Fruit fly (Drosophila melanogaster) whole organism, wandering third instar larva: ENCODE data around the gene CG5708.
A peak's percentile ranks its signal among the peaks of the same experiment; 100 is the strongest.

Source experiments
- Abd-B ChIP-seq: fragments of >200 bp; optimal IDR thresholded peaks from 2 replicates; lab custom pipeline; 2017; ENCODE audit warnings: missing biosample characterization, missing genetic modification characterization
- CG32264 ChIP-seq: fragments of 200-800 bp; sonication (Bioruptor generic); optimal IDR thresholded peaks from 2 replicates; lab custom pipeline; 2016; ENCODE audit warnings: missing biosample characterization, missing genetic modification characterization
- CG9705 ChIP-seq: fragments of 200-800 bp; sonication (Bioruptor generic); optimal IDR thresholded peaks from 2 replicates; lab custom pipeline; 2018; ENCODE audit warnings: missing biosample characterization, mild to moderate bottlenecking, missing genetic modification characterization
- Dfd ChIP-seq: fragments of >200 bp; optimal IDR thresholded peaks from 2 replicates; lab custom pipeline; 2017; ENCODE audit warnings: missing biosample characterization, missing genetic modification characterization
- Dif ChIP-seq: fragments of 200-275, 200-300 bp; sonication (Bioruptor generic); optimal IDR thresholded peaks from 2 replicates; lab custom pipeline; 2018; ENCODE audit warnings: missing biosample characterization, missing genetic modification characterization; ENCODE audit not compliant: partially characterized antibody
- GATAd ChIP-seq: sonication (Bioruptor generic); optimal IDR thresholded peaks from 2 replicates; lab custom pipeline; 2016; ENCODE audit warnings: missing biosample characterization, missing genetic modification characterization
- HLH106 ChIP-seq: fragments of 200-800 bp; optimal IDR thresholded peaks from 3 replicates; lab custom pipeline; 2019; ENCODE audit warnings: missing biosample characterization, mild to moderate bottlenecking, missing genetic modification characterization, moderate library complexity
- Hnf4 ChIP-seq: fragments of 200-800 bp; sonication (Bioruptor generic); optimal IDR thresholded peaks from 2 replicates; lab custom pipeline; 2016; ENCODE audit warnings: missing biosample characterization, mild to moderate bottlenecking, missing genetic modification characterization
- Hr78 ChIP-seq: fragments of >200 bp; optimal IDR thresholded peaks from 2 replicates; lab custom pipeline; 2017; ENCODE audit warnings: missing biosample characterization, missing genetic modification characterization
- Hr83 ChIP-seq: fragments of 200-300 bp; sonication (Bioruptor generic); optimal IDR thresholded peaks from 2 replicates; lab custom pipeline; 2016; ENCODE audit warnings: missing biosample characterization, mild to moderate bottlenecking, missing genetic modification characterization, moderate library complexity; ENCODE audit not compliant: poor library complexity, severe bottlenecking
- Jra ChIP-seq: sonication (Bioruptor generic); optimal IDR thresholded peaks from 2 replicates; lab custom pipeline; 2016; ENCODE audit warnings: missing biosample characterization, missing genetic modification characterization
- Myc ChIP-seq: fragments of >200 bp; optimal IDR thresholded peaks from 2 replicates; lab custom pipeline; 2017
- OdsH ChIP-seq: fragments of 200-800 bp; sonication (Bioruptor generic); optimal IDR thresholded peaks from 2 replicates; lab custom pipeline; 2016; ENCODE audit warnings: missing biosample characterization, mild to moderate bottlenecking, missing genetic modification characterization
- Rel ChIP-seq, 2 experiments: fragments of 200-800 bp; sonication (Bioruptor generic) in 1 of 2; optimal IDR thresholded peaks; 2 replicates in 1 of 2; 3 replicates in 1 of 2; lab custom pipeline; 2016 to 2019; ENCODE audit warnings: mild to moderate bottlenecking in 2 of 2, missing biosample characterization in 2 of 2, missing genetic modification characterization in 2 of 2, moderate library complexity in 1 of 2
- Sp1 ChIP-seq: fragments of 200-800 bp; sonication (Bioruptor generic); optimal IDR thresholded peaks from 3 replicates; lab custom pipeline; 2019; ENCODE audit warnings: missing biosample characterization, mild to moderate bottlenecking, missing genetic modification characterization, moderate library complexity
- Vsx2 ChIP-seq: fragments of 200-300, 225-300 bp; sonication (Bioruptor generic); optimal IDR thresholded peaks from 2 replicates; lab custom pipeline; 2018; ENCODE audit warnings: missing biosample characterization, missing genetic modification characterization; ENCODE audit not compliant: partially characterized antibody
- br ChIP-seq: fragments of 200-800 bp; sonication (Bioruptor generic); optimal IDR thresholded peaks from 2 replicates; lab custom pipeline; 2016; ENCODE audit warnings: missing biosample characterization, missing genetic modification characterization
- brk ChIP-seq: fragments of 200-800 bp; sonication (Bioruptor generic); optimal IDR thresholded peaks from 2 replicates; lab custom pipeline; 2016; ENCODE audit warnings: missing biosample characterization, mild to moderate bottlenecking, missing genetic modification characterization
- dl ChIP-seq, 2 experiments: fragments of 175-275, 200-275 bp in 1 of 2; fragments of 200-275 bp in 1 of 2; sonication (Bioruptor generic); optimal IDR thresholded peaks; lab custom pipeline; 2018; ENCODE audit warnings: mild to moderate bottlenecking in 2 of 2, missing biosample characterization in 2 of 2, missing genetic modification characterization in 2 of 2, moderate library complexity in 2 of 2; ENCODE audit not compliant: partially characterized antibody in 2 of 2, insufficient read depth in 1 of 2
- dmrt93B ChIP-seq: fragments of 200-800 bp; sonication (Bioruptor generic); optimal IDR thresholded peaks from 2 replicates; lab custom pipeline; 2018; ENCODE audit warnings: missing biosample characterization, mild to moderate bottlenecking, missing genetic modification characterization
- dsf ChIP-seq: sonication (Bioruptor generic); optimal IDR thresholded peaks from 2 replicates; lab custom pipeline; 2016; ENCODE audit warnings: missing biosample characterization, missing genetic modification characterization, borderline replicate concordance
- ey ChIP-seq: fragments of 200-800 bp; sonication (Bioruptor generic); optimal IDR thresholded peaks from 2 replicates; lab custom pipeline; 2016; ENCODE audit warnings: missing biosample characterization, missing genetic modification characterization
- foxo ChIP-seq, 2 experiments: fragments of 200-800 bp; sonication (Bioruptor generic); optimal IDR thresholded peaks; 2 replicates in 1 of 2; 3 replicates in 1 of 2; lab custom pipeline; 2016 to 2017; ENCODE audit warnings: missing biosample characterization in 2 of 2, missing genetic modification characterization in 2 of 2
- h ChIP-seq: fragments of 200-800 bp; sonication (Bioruptor generic); optimal IDR thresholded peaks from 3 replicates; lab custom pipeline; 2016; ENCODE audit warnings: missing biosample characterization, mild to moderate bottlenecking, missing genetic modification characterization
- jim ChIP-seq: fragments of 175-275, 200-325 bp; sonication (Bioruptor generic); optimal IDR thresholded peaks from 2 replicates; lab custom pipeline; 2016; ENCODE audit warnings: missing biosample characterization, mild to moderate bottlenecking, missing genetic modification characterization
- lola ChIP-seq: fragments of >200 bp; optimal IDR thresholded peaks from 2 replicates; lab custom pipeline; 2017; ENCODE audit warnings: missing biosample characterization, missing genetic modification characterization
- pan ChIP-seq: fragments of >200 bp; optimal IDR thresholded peaks from 2 replicates; lab custom pipeline; 2017
- psq ChIP-seq: fragments of 200-800 bp; sonication (Bioruptor generic); optimal IDR thresholded peaks from 3 replicates; lab custom pipeline; 2017; ENCODE audit warnings: missing biosample characterization, mild to moderate bottlenecking, missing genetic modification characterization, moderate library complexity
- rgr ChIP-seq: fragments of 200-800 bp; sonication (Bioruptor generic); optimal IDR thresholded peaks from 3 replicates; lab custom pipeline; 2016; ENCODE audit warnings: missing biosample characterization, mild to moderate bottlenecking, missing genetic modification characterization
- sage ChIP-seq: fragments of 200-800 bp; sonication (Bioruptor generic); optimal IDR thresholded peaks from 2 replicates; lab custom pipeline; 2016; ENCODE audit warnings: missing biosample characterization, mild to moderate bottlenecking, missing genetic modification characterization
- sv ChIP-seq: fragments of 200-800 bp; sonication (Bioruptor generic); optimal IDR thresholded peaks from 3 replicates; lab custom pipeline; 2016; ENCODE audit warnings: missing biosample characterization, missing genetic modification characterization
- tai ChIP-seq: sonication (Bioruptor generic); optimal IDR thresholded peaks from 2 replicates; lab custom pipeline; 2016; ENCODE audit warnings: missing biosample characterization, missing genetic modification characterization
- woc ChIP-seq: sonication (Bioruptor generic); optimal IDR thresholded peaks from 2 replicates; lab custom pipeline; 2016; ENCODE audit warnings: missing biosample characterization, mild to moderate bottlenecking, missing genetic modification characterization

CG5708 gene

DNA sequence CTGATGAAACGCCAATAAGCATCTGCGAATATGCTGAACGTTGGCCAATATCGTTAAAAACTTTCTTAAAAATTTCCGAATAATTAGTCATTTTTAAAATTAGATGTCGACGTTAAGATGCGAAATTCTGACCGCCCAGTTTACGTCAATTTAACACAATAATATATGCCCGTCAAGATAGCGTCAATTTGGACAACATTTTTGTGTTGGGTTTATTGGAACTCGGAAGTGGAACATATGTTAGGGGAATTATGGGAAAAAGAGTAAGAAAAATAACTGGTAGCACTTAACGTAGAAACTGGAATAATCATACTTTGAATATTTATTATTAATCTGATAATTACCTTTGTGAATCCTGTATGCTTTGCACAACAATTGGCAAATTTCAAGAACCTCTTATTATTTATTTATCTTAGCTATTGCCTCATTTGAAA lies 29.1 kb upstream of the CG5708 start, which contains the start of gene CG5676:
Gene CG5676, minus strand, starts transcription at position 167 of the 434 bp plus-strand sequence.
- TF ChIP-seq Jra (GFP tag; lab: Kevin White, UChicago), result no peak
- no peak for TF ChIP-seq br (GFP tag; lab: Kevin White, UChicago)
- TF ChIP-seq sage (GFP tag; lab: Kevin White, UChicago), result peak; percentile 40
- no peak for TF ChIP-seq psq (GFP tag; lab: Kevin White, UChicago)
- TF ChIP-seq HLH106 (tag; lab: Kevin White, UChicago), result no peak
- no peak for TF ChIP-seq CG32264
- no peak for TF ChIP-seq CG9705
- no peak for TF ChIP-seq lola
- peak; percentile 41 for TF ChIP-seq woc (GFP tag; lab: Kevin White, UChicago)

DNA sequence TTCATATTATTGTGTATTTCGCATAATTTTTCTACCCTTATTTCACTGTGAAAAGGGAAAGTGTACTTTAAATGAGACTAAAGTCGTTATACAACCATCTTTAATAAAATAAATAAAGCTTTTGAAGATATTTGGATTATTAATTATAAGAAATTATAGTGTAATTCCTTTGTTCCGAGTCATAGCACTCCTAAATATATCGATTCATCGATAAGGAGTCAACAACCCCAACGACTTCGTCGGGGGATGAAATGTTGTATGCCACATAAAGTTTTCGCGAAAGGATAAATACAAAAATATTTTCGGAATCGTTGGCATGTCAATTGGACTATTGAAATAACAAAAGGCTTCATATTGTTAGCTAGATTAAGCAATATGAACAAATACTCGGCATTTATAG lies 25.0 kb upstream of the CG5708 start, which contains the start of gene Ror:
Gene Ror, plus strand, starts transcription at position 252 of the 400 bp plus-strand sequence.
- TF ChIP-seq GATAd, result no peak
- TF ChIP-seq Dif (GFP tag; lab: Kevin White, UChicago), result no peak
- no peak for TF ChIP-seq OdsH (GFP tag; lab: Kevin White, UChicago)
- TF ChIP-seq Abd-B (GFP tag; lab: Kevin White, UChicago), result no peak
- no peak for TF ChIP-seq lola
- no peak for TF ChIP-seq CG32264
- TF ChIP-seq Dfd (GFP tag; lab: Kevin White, UChicago), result no peak
- TF ChIP-seq tai, result no peak

DNA sequence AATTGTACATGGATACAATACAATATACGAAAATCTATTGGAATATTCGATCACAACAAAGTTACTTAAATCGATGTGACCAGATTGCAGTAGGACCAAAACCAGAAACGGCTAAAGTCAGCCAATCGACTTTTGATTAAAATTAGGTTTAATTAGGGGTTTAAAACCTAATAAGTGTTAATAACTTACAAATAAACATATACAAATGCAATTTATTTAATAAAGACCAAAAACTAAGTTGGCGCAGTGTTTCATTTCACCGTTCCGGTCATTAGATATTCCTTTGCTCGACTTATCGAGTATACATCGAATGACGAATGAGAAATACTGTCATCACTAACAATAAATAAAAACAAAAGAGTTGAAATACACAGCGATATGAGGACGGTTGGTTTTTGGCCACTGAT lies 23.8 kb upstream of the CG5708 start, which contains the start of the genes bsk and CG31717:
Gene bsk, minus strand, starts transcription at position 61 of the 407 bp plus-strand sequence.
Gene CG31717, plus strand, starts transcription at position 297 of the 407 bp plus-strand sequence.
- TF ChIP-seq Jra (GFP tag; lab: Kevin White, UChicago) (peak; percentile 32), tai (peak; percentile 60), Hr78 (GFP tag; lab: Kevin White, UChicago) (no peak), jim (GFP tag; lab: Kevin White, UChicago) (peak; percentile 71)

DNA sequence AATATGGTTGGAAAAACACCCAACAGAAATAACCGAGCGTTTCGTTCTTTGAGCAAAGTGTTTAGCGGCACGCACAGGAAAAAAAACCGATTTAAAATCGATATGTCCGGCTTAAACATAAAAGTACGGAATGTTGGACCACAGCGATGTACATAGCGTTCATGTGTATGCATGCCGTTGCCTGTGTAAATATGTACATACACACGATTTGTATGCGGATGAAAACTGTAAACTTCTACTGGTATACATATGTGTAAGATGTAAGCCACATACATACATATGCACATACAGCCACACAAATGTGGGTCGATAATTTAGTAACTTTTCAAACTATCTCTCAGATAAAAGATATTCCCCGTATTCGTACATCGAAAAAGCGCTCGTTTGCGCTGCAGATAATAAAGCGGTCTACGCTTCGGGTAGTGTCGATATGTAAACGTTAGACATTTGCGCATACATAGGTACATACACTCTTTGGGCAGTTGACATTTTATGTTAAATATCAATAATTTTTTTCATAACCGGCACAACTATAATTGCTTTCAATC lies 23.1 kb upstream of the CG5708 start:
- TF ChIP-seq Myc (lab: Kevin White, UChicago), result no peak
- no peak for TF ChIP-seq Rel (GFP tag; optimal IDR thresholded peaks at IDR 0.05; lab: Kevin White, UChicago)
- TF ChIP-seq Rel (tag; optimal IDR thresholded peaks at IDR 0.05; lab: Kevin White, UChicago), result peak; percentile 7
- TF ChIP-seq pan, result no peak

DNA sequence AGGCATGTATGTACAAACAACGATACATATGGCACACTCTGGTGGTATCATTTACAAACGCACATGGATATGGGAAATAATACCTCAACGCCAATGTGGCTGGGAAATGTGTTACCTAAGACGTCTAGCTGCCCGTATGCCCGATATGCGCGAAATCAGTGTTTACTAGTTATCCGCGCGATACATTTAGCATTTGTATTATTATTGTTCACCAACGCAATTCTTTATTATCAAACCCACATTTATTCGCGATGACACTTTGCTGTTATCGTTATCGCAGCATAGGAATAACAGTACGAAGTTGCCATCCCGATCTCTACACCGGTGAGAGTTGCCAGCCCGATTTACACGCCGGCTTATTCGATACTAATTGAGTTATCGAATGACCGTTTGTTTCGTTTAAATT lies 20.2 kb upstream of the CG5708 start, which contains the start of gene chico:
Gene chico, minus strand, starts transcription at position 294 of the 406 bp plus-strand sequence.
- TF ChIP-seq Hr83 (GFP tag; lab: Kevin White, UChicago), result peak; percentile 4
- no peak for TF ChIP-seq rgr (GFP tag; lab: Kevin White, UChicago)
- TF ChIP-seq tai, result no peak
- no peak for TF ChIP-seq brk (GFP tag; lab: Kevin White, UChicago)
- TF ChIP-seq Hnf4 (GFP tag; lab: Kevin White, UChicago), result no peak
- no peak for TF ChIP-seq Rel (GFP tag; optimal IDR thresholded peaks at IDR 0.05; lab: Kevin White, UChicago)
- peak; percentile 18 for TF ChIP-seq Rel (tag; optimal IDR thresholded peaks at IDR 0.05; lab: Kevin White, UChicago)
- TF ChIP-seq dl (GFP tag; optimal IDR thresholded peaks at IDR 0.05; lab: Kevin White, UChicago; ENCODE audit: insufficient read depth in 1 of 2, partially characterized antibody in 2 of 2), result no peak
- TF ChIP-seq Dfd (GFP tag; lab: Kevin White, UChicago), result no peak
- TF ChIP-seq dmrt93B (GFP tag; lab: Kevin White, UChicago), result no peak
- peak; percentile 22 for TF ChIP-seq Jra (GFP tag; lab: Kevin White, UChicago)
- TF ChIP-seq CG9705, result no peak
- no peak for TF ChIP-seq Dif (GFP tag; lab: Kevin White, UChicago)
- no peak for TF ChIP-seq GATAd
- TF ChIP-seq sv, result no peak
- TF ChIP-seq Sp1 (GFP tag; lab: Kevin White, UChicago), result no peak
- TF ChIP-seq h (GFP tag; lab: Kevin White, UChicago), result no peak
- TF ChIP-seq dsf (GFP tag; lab: Kevin White, UChicago), result no peak
- TF ChIP-seq psq (GFP tag; lab: Kevin White, UChicago), result no peak
- no peak for TF ChIP-seq jim (GFP tag; lab: Kevin White, UChicago)
- no peak for TF ChIP-seq HLH106 (tag; lab: Kevin White, UChicago)
- no peak for TF ChIP-seq br (GFP tag; lab: Kevin White, UChicago)
- TF ChIP-seq Vsx2 (GFP tag; lab: Kevin White, UChicago), result no peak
- peak; percentile 38 for TF ChIP-seq Myc (lab: Kevin White, UChicago)
- TF ChIP-seq sage (GFP tag; lab: Kevin White, UChicago), result no peak
- no peak for TF ChIP-seq OdsH (GFP tag; lab: Kevin White, UChicago)
- TF ChIP-seq ey, result no peak
- TF ChIP-seq foxo (GFP tag; optimal IDR thresholded peaks at IDR 0.05; lab: Kevin White, UChicago), result no peak
